Worm (Caenorhabditis elegans) whole organism, L4 larva: ENCODE data around the gene C31H2.4.

Source experiments
- F26F4.8 ChIP-seq: fragments of 200-800 bp; sonication (Bioruptor generic); conservative IDR thresholded peaks from 2 replicates; pipeline ENCODE4 v1.3.6; 2022; ENCODE audit warnings: missing genetic modification characterization, missing compliant biosample characterization
- T20F7.1 ChIP-seq: fragments of 200-800 bp; sonication (Bioruptor generic); optimal IDR thresholded peaks from 2 replicates; lab custom pipeline; 2018; ENCODE audit warnings: mild to moderate bottlenecking, missing genetic modification characterization, missing compliant biosample characterization
- T26A8.4 ChIP-seq: fragments of 200-800 bp; sonication (Bioruptor generic); IDR thresholded peaks from 2 replicates; pipeline ENCODE4 v1.3.6; 2022; ENCODE audit warnings: missing genetic modification characterization, missing compliant biosample characterization
- Y105C5A.15 ChIP-seq: fragments of 200-800 bp; sonication (Bioruptor generic); IDR thresholded peaks from 2 replicates; pipeline ENCODE4 v1.3.6; 2022; ENCODE audit warnings: missing genetic modification characterization, missing compliant biosample characterization
- Y48G9A.11 ChIP-seq: fragments of 200-800 bp; sonication (Bioruptor generic); IDR thresholded peaks from 2 replicates; pipeline ENCODE4 v1.3.6; 2022; ENCODE audit warnings: missing genetic modification reagents, missing genetic modification characterization, missing compliant biosample characterization
- ZK546.5 ChIP-seq, 2 experiments: sonication (generic microtip); optimal IDR thresholded peaks; 2 replicates each; lab custom pipeline; 2017; ENCODE audit warnings: missing biosample characterization in 2 of 2, missing genetic modification characterization in 2 of 2
- aha-1 ChIP-seq: fragments of 150-350 bp; peaks from one replicate; lab custom pipeline; 2014; ENCODE audit warnings: missing biosample characterization, missing genetic modification characterization
- aly-2 ChIP-seq: sonication (generic microtip); optimal IDR thresholded peaks from 2 replicates; lab custom pipeline; 2018; ENCODE audit warnings: missing biosample characterization, missing genetic modification characterization
- arid-1 ChIP-seq: fragments of 200-800 bp; sonication (Bioruptor generic); conservative IDR thresholded peaks from 2 replicates; pipeline ENCODE4 v1.3.6; 2022; ENCODE audit warnings: missing genetic modification reagents, missing genetic modification characterization, missing compliant biosample characterization
- attf-4 ChIP-seq: sonication (generic microtip); optimal IDR thresholded peaks from 3 replicates; lab custom pipeline; 2017; ENCODE audit warnings: missing biosample characterization, missing genetic modification characterization
- ceh-32 ChIP-seq: sonication (generic microtip); optimal IDR thresholded peaks from 2 replicates; lab custom pipeline; 2016; ENCODE audit warnings: mild to moderate bottlenecking, missing genetic modification characterization, missing compliant biosample characterization; ENCODE audit not compliant: poor library complexity
- ceh-62 ChIP-seq: sonication (generic microtip); optimal IDR thresholded peaks from 2 replicates; lab custom pipeline; 2017; ENCODE audit warnings: missing biosample characterization, missing genetic modification characterization
- daf-12 ChIP-seq: fragments of 150-350 bp; optimal IDR thresholded peaks from 2 replicates; lab custom pipeline; 2014; ENCODE audit warnings: missing biosample characterization, missing genetic modification reagents, missing genetic modification characterization
- daf-16 ChIP-seq, 3 experiments: sonication (generic microtip); optimal IDR thresholded peaks; 2 replicates each; lab custom pipeline; 2016 to 2017; ENCODE audit warnings: missing genetic modification characterization in 3 of 3, missing genetic modification reagents in 3 of 3, mild to moderate bottlenecking in 2 of 3, missing compliant biosample characterization in 2 of 3, missing biosample characterization in 1 of 3, moderate library complexity in 1 of 3
- daf-8 ChIP-seq: fragments of 200-800 bp; sonication (Bioruptor generic); IDR thresholded peaks from 2 replicates; pipeline ENCODE4 v1.3.6; 2022; ENCODE audit warnings: missing genetic modification characterization, missing compliant biosample characterization
- dmd-9 ChIP-seq: fragments of 200-800 bp; sonication (Bioruptor generic); IDR thresholded peaks from 2 replicates; pipeline ENCODE4 v1.3.6; 2022; ENCODE audit warnings: missing genetic modification reagents, missing genetic modification characterization, missing compliant biosample characterization
- dpl-1 ChIP-seq: fragments of 150-350 bp; optimal IDR thresholded peaks from 2 replicates; lab custom pipeline; 2014; ENCODE audit warnings: missing biosample characterization, missing genetic modification reagents, missing genetic modification characterization
- duxl-1 ChIP-seq: sonication (generic microtip); optimal IDR thresholded peaks from 2 replicates; lab custom pipeline; 2016; ENCODE audit warnings: mild to moderate bottlenecking, missing genetic modification characterization, moderate library complexity, missing compliant biosample characterization; ENCODE audit not compliant: poor library complexity
- egl-27 ChIP-seq: sonication (generic microtip); optimal IDR thresholded peaks from 3 replicates; lab custom pipeline; 2017; ENCODE audit warnings: missing biosample characterization, missing genetic modification reagents, missing genetic modification characterization
- fkh-10 ChIP-seq: fragments of 150-350 bp; optimal IDR thresholded peaks from 2 replicates; lab custom pipeline; 2014; ENCODE audit warnings: missing biosample characterization, missing genetic modification reagents, missing genetic modification characterization
- gei-8 ChIP-seq: fragments of 200-800 bp; sonication (Bioruptor generic); optimal IDR thresholded peaks from 2 replicates; lab custom pipeline; 2018; ENCODE audit warnings: mild to moderate bottlenecking, missing genetic modification characterization, missing compliant biosample characterization
- hlh-11 ChIP-seq: fragments of 200-800 bp; sonication (Bioruptor generic); optimal IDR thresholded peaks from 2 replicates; lab custom pipeline; 2018; ENCODE audit warnings: mild to moderate bottlenecking, missing genetic modification characterization, missing compliant biosample characterization
- lin-38 ChIP-seq: fragments of 200-800 bp; sonication (Bioruptor generic); IDR thresholded peaks from 2 replicates; pipeline ENCODE4 v1.3.6; 2022; ENCODE audit warnings: missing genetic modification reagents, missing genetic modification characterization, missing compliant biosample characterization
- lin-39 ChIP-seq: fragments of 150-350 bp; optimal IDR thresholded peaks from 2 replicates; lab custom pipeline; 2014; ENCODE audit warnings: missing biosample characterization, missing genetic modification reagents, missing genetic modification characterization
- lsy-2 ChIP-seq, 2 experiments: fragments of 150-350 bp in 1 of 2; sonication (generic microtip) in 1 of 2; optimal IDR thresholded peaks; 2 replicates each; lab custom pipeline; 2014 to 2017; ENCODE audit warnings: missing biosample characterization in 2 of 2, missing genetic modification characterization in 2 of 2
- madf-5 ChIP-seq, 2 experiments: fragments of 200-800 bp; sonication (Bioruptor generic); IDR thresholded peaks; 2 replicates each; pipeline ENCODE4 v1.3.6; 2022; ENCODE audit warnings: missing compliant biosample characterization in 2 of 2, missing genetic modification characterization in 2 of 2
- mdl-1 ChIP-seq, 2 experiments: fragments of 150-350 bp in 1 of 2; sonication (generic microtip) in 1 of 2; optimal IDR thresholded peaks; 2 replicates each; lab custom pipeline; 2014 to 2017; ENCODE audit warnings: missing biosample characterization in 2 of 2, missing genetic modification characterization in 2 of 2
- mdt-29 ChIP-seq: fragments of 200-800 bp; sonication (Bioruptor generic); IDR thresholded peaks from 2 replicates; pipeline ENCODE4 v1.3.6; 2022; ENCODE audit warnings: missing genetic modification reagents, missing genetic modification characterization, missing compliant biosample characterization
- mxl-3 ChIP-seq: fragments of 200-800 bp; sonication (Bioruptor generic); optimal IDR thresholded peaks from 2 replicates; lab custom pipeline; 2018; ENCODE audit warnings: mild to moderate bottlenecking, missing genetic modification characterization, missing compliant biosample characterization
- nhr-10 ChIP-seq: fragments of 150-350 bp; optimal IDR thresholded peaks from 2 replicates; lab custom pipeline; 2014; ENCODE audit warnings: missing biosample characterization, missing genetic modification characterization
- nhr-111 ChIP-seq: fragments of 200-800 bp; sonication (Bioruptor generic); optimal IDR thresholded peaks from 2 replicates; lab custom pipeline; 2018; ENCODE audit warnings: mild to moderate bottlenecking, missing genetic modification characterization, missing compliant biosample characterization
- nhr-28 ChIP-seq: fragments of 150-350 bp; optimal IDR thresholded peaks from 2 replicates; lab custom pipeline; 2014; ENCODE audit warnings: missing biosample characterization, missing genetic modification characterization
- nhr-48 ChIP-seq: sonication (generic microtip); optimal IDR thresholded peaks from 2 replicates; lab custom pipeline; 2016; ENCODE audit warnings: mild to moderate bottlenecking, missing genetic modification characterization, missing compliant biosample characterization
- nhr-77 ChIP-seq: fragments of 150-350 bp; optimal IDR thresholded peaks from 2 replicates; lab custom pipeline; 2014; ENCODE audit warnings: missing biosample characterization, missing genetic modification characterization
- pha-4 ChIP-seq, 2 experiments: fragments of 150-350 bp in 1 of 2; fragments of 200-800 bp in 1 of 2; sonication (Bioruptor generic) in 1 of 2; IDR thresholded peaks in 1 of 2; optimal IDR thresholded peaks in 1 of 2; 2 replicates each; pipeline versions ENCODE4 v1.3.6 to Lab custom; 2014 to 2022; ENCODE audit warnings: missing genetic modification characterization in 2 of 2, missing genetic modification reagents in 2 of 2, missing biosample characterization in 1 of 2, missing compliant biosample characterization in 1 of 2
- php-3 ChIP-seq: fragments of 200-800 bp; sonication (Bioruptor generic); IDR thresholded peaks from 2 replicates; pipeline ENCODE4 v1.3.6; 2022; ENCODE audit warnings: missing genetic modification reagents, missing genetic modification characterization, missing compliant biosample characterization
- rbr-2 ChIP-seq: sonication (generic microtip); optimal IDR thresholded peaks from 2 replicates; lab custom pipeline; 2016; ENCODE audit warnings: missing genotype, missing genetic modification characterization, missing compliant biosample characterization
- sdz-12 ChIP-seq: fragments of 200-800 bp; sonication (Bioruptor generic); optimal IDR thresholded peaks from 2 replicates; lab custom pipeline; 2018; ENCODE audit warnings: mild to moderate bottlenecking, missing genetic modification characterization, missing compliant biosample characterization
- skn-1 ChIP-seq: fragments of 150-350 bp; optimal IDR thresholded peaks from 2 replicates; lab custom pipeline; 2014; ENCODE audit warnings: missing biosample characterization, missing genetic modification characterization
- unc-39 ChIP-seq: sonication (generic microtip); optimal IDR thresholded peaks from 2 replicates; lab custom pipeline; 2017; ENCODE audit warnings: missing biosample characterization, missing genetic modification characterization
- unc-62 ChIP-seq, 3 experiments: fragments of 150-350 bp in 1 of 3; sonication (generic microtip); optimal IDR thresholded peaks in 2 of 3; peaks in 1 of 3; 1 replicate in 1 of 3; 2 replicates in 2 of 3; lab custom pipeline; 2014 to 2017; ENCODE audit warnings: missing biosample characterization in 3 of 3, missing genetic modification characterization in 3 of 3, missing genetic modification reagents in 3 of 3, missing genotype in 1 of 3
- vab-7 ChIP-seq: fragments of 200-800 bp; sonication (Bioruptor generic); IDR thresholded peaks from 2 replicates; pipeline ENCODE4 v1.3.6; 2022; ENCODE audit warnings: missing genetic modification reagents, missing genetic modification characterization, missing compliant biosample characterization
- zfp-3 ChIP-seq: fragments of 200-800 bp; sonication (Bioruptor generic); conservative IDR thresholded peaks from 2 replicates; pipeline ENCODE4 v1.3.6; 2022; ENCODE audit warnings: missing genetic modification reagents, missing genetic modification characterization, missing compliant biosample characterization
- zip-11 ChIP-seq: fragments of 200-800 bp; sonication (Bioruptor generic); IDR thresholded peaks from 2 replicates; pipeline ENCODE4 v1.3.6; 2022; ENCODE audit warnings: missing genetic modification characterization, missing compliant biosample characterization

C31H2.4 gene

DNA sequence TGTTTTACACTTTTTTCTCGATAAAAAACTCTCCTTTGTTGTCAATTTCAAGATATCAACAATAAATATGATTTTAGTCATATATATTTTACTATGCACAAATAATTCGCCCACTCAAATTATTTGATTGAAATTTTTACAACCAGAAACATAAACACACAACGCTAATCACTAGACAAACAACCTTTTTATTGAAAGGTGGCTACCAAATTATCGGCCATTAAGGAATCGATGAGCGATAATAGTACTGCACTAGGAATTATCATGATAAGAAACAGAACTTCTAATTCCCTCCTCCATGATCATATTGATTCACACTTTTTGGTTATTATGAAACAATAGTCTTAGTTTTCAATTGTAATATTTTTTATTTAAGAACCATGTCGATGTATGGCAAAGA, 50.3 kb downstream of the C31H2.4 start, which contains the start of gene C42D8.1 (continued):
- TF ChIP-seq nhr-28 (tag; lab: Kevin White, UChicago) (peak; percentile 67), unc-39 (tag; lab: Kevin White, UChicago) (no peak), egl-27 (tag; lab: Kevin White, UChicago) (no peak), lin-39 (tag; lab: Kevin White, UChicago) (no peak), fkh-10 (GFP tag; lab: Kevin White, UChicago) (no peak), madf-5 (GFP tag; IDR thresholded peaks at IDR 0.05; lab: Robert Waterston, UW) (no peak), mxl-3 (GFP tag; lab: Kevin White, UChicago) (no peak), ceh-32 (tag; lab: Kevin White, UChicago) (no peak), lsy-2 (tag; optimal IDR thresholded peaks at IDR 0.05; lab: Kevin White, UChicago) (no peak), ceh-62 (tag; lab: Kevin White, UChicago) (no peak), daf-16 (GFP tag; optimal IDR thresholded peaks at IDR 0.05; lab: Kevin White, UChicago) (no peak), daf-16 (tag; optimal IDR thresholded peaks at IDR 0.05; lab: Kevin White, UChicago) (peak; percentile 96), unc-62 (GFP tag; optimal IDR thresholded peaks at IDR 0.05 in 1 of 2; lab: Kevin White, UChicago) (peak in 1 of 2 experiments; percentile 45), unc-62 (tag; optimal IDR thresholded peaks at IDR 0.05; lab: Kevin White, UChicago) (no peak), T26A8.4 (GFP tag; lab: Robert Waterston, UW) (no peak), arid-1 (GFP tag; lab: Robert Waterston, UW) (no peak), F26F4.8 (GFP tag; lab: Robert Waterston, UW) (no peak), zfp-3 (GFP tag; lab: Robert Waterston, UW) (no peak), T20F7.1 (GFP tag; lab: Kevin White, UChicago) (no peak), php-3 (peak; percentile 82), vab-7 (no peak)

- TF ChIP-seq attf-4 (tag; lab: Kevin White, UChicago) (no peak), aha-1 (tag; lab: Kevin White, UChicago) (peak; percentile 28)
- TF ChIP-seq, all 104 proteins: peak for 1
Observed at ce11 chrX:5106942-5107341, 52.5 kb downstream of the C31H2.4 start, which contains the start of gene C42D8.9. C42D8.9 (minus strand) TSS chrX:5107042.

DNA sequence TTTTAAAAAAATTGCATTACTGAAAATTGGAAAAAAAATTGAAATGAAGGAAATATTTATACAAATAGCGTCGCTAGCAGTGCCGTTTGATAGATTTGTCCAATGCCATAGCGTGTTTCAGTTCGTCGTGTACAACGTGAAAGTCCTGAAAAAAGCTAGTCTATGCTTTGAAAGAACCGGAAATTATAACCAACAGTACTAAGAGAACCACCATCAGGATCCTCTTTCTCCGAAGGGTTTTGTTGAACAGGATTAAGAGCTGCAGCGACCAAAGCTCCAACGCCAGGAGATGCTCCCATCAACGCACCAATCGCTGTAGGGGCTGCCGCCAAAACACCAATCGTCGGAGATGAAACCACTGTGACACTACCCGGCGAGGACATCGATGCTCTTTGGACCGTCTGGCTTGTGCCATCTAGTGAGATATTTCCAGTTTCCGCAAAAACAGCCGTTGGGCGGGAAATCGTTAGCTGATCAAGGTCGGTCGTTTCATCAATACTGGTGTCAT, 53.2 kb downstream of the C31H2.4 start:
- TF ChIP-seq ZK546.5 (tag; optimal IDR thresholded peaks at IDR 0.05; lab: Kevin White, UChicago) (no peak), Y48G9A.11 (GFP tag; lab: Robert Waterston, UW) (0 out of 2 replicates have a peak, but pooled peaks have one; percentile 50), T20F7.1 (GFP tag; lab: Kevin White, UChicago) (peak; percentile 63), dmd-9 (GFP tag; lab: Robert Waterston, UW) (no peak), sdz-12 (GFP tag; lab: Kevin White, UChicago) (no peak), fkh-10 (GFP tag; lab: Kevin White, UChicago) (no peak), daf-16 (GFP tag; optimal IDR thresholded peaks at IDR 0.05; lab: Kevin White, UChicago) (peak in 1 of 2 experiments; percentile 42), daf-16 (tag; optimal IDR thresholded peaks at IDR 0.05; lab: Kevin White, UChicago) (no peak), daf-12 (tag; lab: Kevin White, UChicago) (no peak), nhr-111 (GFP tag; lab: Kevin White, UChicago) (no peak), mdl-1 (tag; optimal IDR thresholded peaks at IDR 0.05; lab: Kevin White, UChicago) (no peak), pha-4 (GFP tag; IDR thresholded peaks at IDR 0.05; lab: Robert Waterston, UW) (peak; percentile 9; the same call in 1 of the 2 replicates), pha-4 (tag; optimal IDR thresholded peaks at IDR 0.05; lab: Kevin White, UChicago) (no peak), lin-39 (tag; lab: Kevin White, UChicago) (no peak), aly-2 (no peak), Y105C5A.15 (GFP tag; lab: Robert Waterston, UW) (peak; percentile 82; the same call in 1 of the 2 replicates), ceh-62 (tag; lab: Kevin White, UChicago) (no peak), duxl-1 (tag; lab: Kevin White, UChicago) (no peak), rbr-2 (no peak), nhr-77 (tag; lab: Kevin White, UChicago) (no peak), gei-8 (no peak), mdt-29 (GFP tag; lab: Robert Waterston, UW) (0 out of 2 replicates have a peak, but pooled peaks have one; percentile 22), arid-1 (GFP tag; lab: Robert Waterston, UW) (no peak), lin-38 (peak; percentile 45), hlh-11 (tag; lab: Kevin White, UChicago) (no peak), attf-4 (tag; lab: Kevin White, UChicago) (no peak), unc-62 (GFP tag; optimal IDR thresholded peaks at IDR 0.05 in 1 of 2; lab: Kevin White, UChicago) (no peak), unc-62 (tag; optimal IDR thresholded peaks at IDR 0.05; lab: Kevin White, UChicago) (no peak), nhr-10 (tag; lab: Kevin White, UChicago) (no peak), dpl-1 (no peak), nhr-48 (tag; lab: Kevin White, UChicago) (no peak), skn-1 (tag; lab: Kevin White, UChicago) (no peak), daf-8 (GFP tag; lab: Robert Waterston, UW) (no peak), zip-11 (GFP tag; lab: Robert Waterston, UW) (no peak)
